Fruit fly (Drosophila melanogaster): ENCODE results near the gene Lgr4.

Lgr4 gene

dm6 chrX:13226478-13226877 is 37.5 kb upstream of the Lgr4 start (continued):
- TF ChIP-seq B-H1 (GFP tag; IDR thresholded peaks at IDR 0.05) (no peak), CG4854 (GFP tag; optimal IDR thresholded peaks at IDR 0.05) (no peak), CG34376 (GFP tag; optimal IDR thresholded peaks at IDR 0.05) (no peak), CG17612 (GFP tag; IDR thresholded peaks at IDR 0.05) (no peak), Stat92E (GFP tag; optimal IDR thresholded peaks at IDR 0.05) (no peak), Max (GFP tag; optimal IDR thresholded peaks at IDR 0.05) (no peak), Fer3 (tag; optimal IDR thresholded peaks at IDR 0.05) (no peak), NK7.1 (GFP tag; optimal IDR thresholded peaks at IDR 0.05) (no peak), nom (GFP tag; optimal IDR thresholded peaks at IDR 0.05) (no peak), Sox100B (GFP tag; optimal IDR thresholded peaks at IDR 0.05) (peak; percentile 66), bcd (GFP tag; optimal IDR thresholded peaks at IDR 0.05) (peak; percentile 14), B-H2 (GFP tag; optimal IDR thresholded peaks at IDR 0.05) (no peak), Oaz (GFP tag; IDR thresholded peaks at IDR 0.05) (no peak), Hmr (GFP tag; optimal IDR thresholded peaks at IDR 0.05) (no peak), CG9876 (GFP tag; optimal IDR thresholded peaks at IDR 0.05) (no peak), CG13894 (tag; optimal IDR thresholded peaks at IDR 0.05) (no peak), Mrtf (GFP tag; IDR thresholded peaks at IDR 0.05) (no peak), CG4617 (GFP tag; optimal IDR thresholded peaks at IDR 0.05; ENCODE audit: borderline replicate concordance) (no peak), CG15514 (GFP tag; optimal IDR thresholded peaks at IDR 0.05) (no peak), lmd (GFP tag; IDR thresholded peaks at IDR 0.05) (no peak), cato (GFP tag; optimal IDR thresholded peaks at IDR 0.05; ENCODE audit: borderline replicate concordance) (no peak), Opbp (GFP tag; IDR thresholded peaks at IDR 0.05; ENCODE audit: partially characterized antibody) (no peak), CG10366 (GFP tag; IDR thresholded peaks at IDR 0.05) (no peak), Bdp1 (GFP tag; optimal IDR thresholded peaks at IDR 0.05) (no peak), CG31441 (GFP tag; IDR thresholded peaks at IDR 0.05) (peak; percentile 67), CG2678 (tag; optimal IDR thresholded peaks at IDR 0.05) (peak; percentile 49), trem (tag; optimal IDR thresholded peaks at IDR 0.05) (peak; percentile 9), Ada2b (GFP tag; IDR thresholded peaks at IDR 0.05) (no peak), pzg (GFP tag; optimal IDR thresholded peaks at IDR 0.05) (no peak), CG12236 (GFP tag; optimal IDR thresholded peaks at IDR 0.05) (no peak), gt (GFP tag; IDR thresholded peaks at IDR 0.05) (no peak), CG15479 (GFP tag; optimal IDR thresholded peaks at IDR 0.05) (no peak), hbn (GFP tag; IDR thresholded peaks at IDR 0.05; ENCODE audit: partially characterized antibody) (no peak), CG14860 (GFP tag; IDR thresholded peaks at IDR 0.05; ENCODE audit: partially characterized antibody) (no peak), hkb (optimal IDR thresholded peaks at IDR 0.05) (no peak), hkb (GFP tag; IDR thresholded peaks at IDR 0.05) (peak; percentile 42; the same call in 1 of the 2 replicates), crp (GFP tag; optimal IDR thresholded peaks at IDR 0.05) (no peak), CG7745 (tag; optimal IDR thresholded peaks at IDR 0.05) (no peak), CG6683 (GFP tag; optimal IDR thresholded peaks at IDR 0.05) (no peak), mirr (GFP tag; optimal IDR thresholded peaks at IDR 0.05) (no peak), TFAM (GFP tag; optimal IDR thresholded peaks at IDR 0.05) (no peak), fru (optimal IDR thresholded peaks at IDR 0.05) (no peak), Taf1 (GFP tag; IDR thresholded peaks at IDR 0.05) (no peak), CG15696 (tag; optimal IDR thresholded peaks at IDR 0.05) (no peak), sens-2 (GFP tag; IDR thresholded peaks at IDR 0.05) (no peak), lola (GFP tag; optimal IDR thresholded peaks at IDR 0.05) (peak in 1 of 3 experiments; percentile 16), fd102C (GFP tag; optimal IDR thresholded peaks at IDR 0.05) (no peak), Sry-δ (GFP tag; optimal IDR thresholded peaks at IDR 0.05) (no peak), esg (GFP tag; conservative IDR thresholded peaks at IDR 0.05) (no peak), CG3995 (GFP tag; optimal IDR thresholded peaks at IDR 0.05) (no peak), CG11456 (GFP tag; IDR thresholded peaks at IDR 0.05) (no peak)

Data from whole organism, embryonic.